Worm (Caenorhabditis elegans) whole organism, L3 larva: ENCODE results near the gene T14B4.8.

ENCODE experiments used
- R02D3.7 ChIP-seq: fragments of 150-350 bp; optimal IDR thresholded peaks from 2 replicates; lab custom pipeline; 2014; ENCODE audit warnings: missing biosample characterization, missing genetic modification characterization
- ZK546.5 ChIP-seq: sonication (generic microtip); optimal IDR thresholded peaks from 2 replicates; lab custom pipeline; 2017; ENCODE audit warnings: missing biosample characterization, missing genetic modification characterization
- ama-1 ChIP-seq: fragments of 150-350 bp; optimal IDR thresholded peaks from 2 replicates; lab custom pipeline; 2018
- ceh-16 ChIP-seq: sonication (generic microtip); optimal IDR thresholded peaks from 2 replicates; lab custom pipeline; 2017; ENCODE audit warnings: missing biosample characterization, missing genetic modification characterization
- ceh-82 ChIP-seq: fragments of 150-350 bp; optimal IDR thresholded peaks from 2 replicates; lab custom pipeline; 2014; ENCODE audit warnings: missing biosample characterization, missing genetic modification characterization
- daf-12 ChIP-seq: fragments of 150-350 bp; optimal IDR thresholded peaks from 2 replicates; lab custom pipeline; 2014; ENCODE audit warnings: missing biosample characterization, missing genetic modification reagents, missing genetic modification characterization
- egl-27 ChIP-seq: sonication (generic microtip); optimal IDR thresholded peaks from 4 replicates; lab custom pipeline; 2017; ENCODE audit warnings: missing biosample characterization, missing genetic modification reagents, missing genetic modification characterization
- egl-5 ChIP-seq: fragments of 150-350 bp; optimal IDR thresholded peaks from 2 replicates; lab custom pipeline; 2017; ENCODE audit warnings: missing biosample characterization, missing genetic modification reagents, missing genetic modification characterization, inconsistent platforms
- elt-2 ChIP-seq: sonication (generic microtip); optimal IDR thresholded peaks from 2 replicates; lab custom pipeline; 2016; ENCODE audit warnings: missing genetic modification reagents, mild to moderate bottlenecking, missing genetic modification characterization, missing compliant biosample characterization
- elt-3 ChIP-seq, 3 experiments: fragments of 150-350 bp in 1 of 3; sonication (generic microtip) in 2 of 3; optimal IDR thresholded peaks; 2 replicates in 2 of 3; 4 replicates in 1 of 3; lab custom pipeline; 2014 to 2017; ENCODE audit warnings: missing biosample characterization in 3 of 3, missing genetic modification characterization in 3 of 3
- eor-1 ChIP-seq, 2 experiments: fragments of 150-350 bp; optimal IDR thresholded peaks; 2 replicates each; lab custom pipeline; 2014 to 2018; ENCODE audit warnings: missing biosample characterization in 2 of 2, missing genetic modification characterization in 2 of 2
- fkh-10 ChIP-seq: sonication (generic microtip); optimal IDR thresholded peaks from 2 replicates; lab custom pipeline; 2017; ENCODE audit warnings: missing biosample characterization, missing genetic modification reagents, missing genetic modification characterization
- fkh-2 ChIP-seq: fragments of 150-350 bp; optimal IDR thresholded peaks from 2 replicates; lab custom pipeline; 2014; ENCODE audit warnings: missing biosample characterization, missing genetic modification reagents, missing genetic modification characterization
- fos-1 ChIP-seq: fragments of 150-350 bp; optimal IDR thresholded peaks from 2 replicates; lab custom pipeline; 2014; ENCODE audit warnings: missing biosample characterization, missing genetic modification characterization
- hmg-11 ChIP-seq: sonication (generic microtip); optimal IDR thresholded peaks from 2 replicates; lab custom pipeline; 2016; ENCODE audit warnings: missing genetic modification characterization, missing compliant biosample characterization
- jun-1 ChIP-seq: fragments of 150-350 bp; optimal IDR thresholded peaks from 2 replicates; lab custom pipeline; 2014; ENCODE audit warnings: missing biosample characterization, missing genetic modification reagents, missing genetic modification characterization
- lin-39 ChIP-seq: fragments of 150-350 bp; optimal IDR thresholded peaks from 2 replicates; lab custom pipeline; 2018; ENCODE audit warnings: missing biosample characterization, missing genetic modification reagents, missing genetic modification characterization
- lsy-12 ChIP-seq: sonication (generic microtip); optimal IDR thresholded peaks from 2 replicates; lab custom pipeline; 2016; ENCODE audit warnings: mild to moderate bottlenecking, missing genetic modification characterization, missing compliant biosample characterization
- mdl-1 ChIP-seq: fragments of 150-350 bp; optimal IDR thresholded peaks from 2 replicates; lab custom pipeline; 2014; ENCODE audit warnings: missing biosample characterization, missing genetic modification characterization
- nfya-1 ChIP-seq: sonication (generic microtip); optimal IDR thresholded peaks from 2 replicates; lab custom pipeline; 2017; ENCODE audit warnings: missing genetic modification characterization, mild to moderate bottlenecking, missing compliant biosample characterization, antibody characterized with exemption, moderate library complexity; ENCODE audit not compliant: insufficient read depth
- nhr-11 ChIP-seq: fragments of 150-350 bp; optimal IDR thresholded peaks from 2 replicates; lab custom pipeline; 2014; ENCODE audit warnings: missing biosample characterization, missing genetic modification characterization
- nhr-237 ChIP-seq: fragments of 150-350 bp; optimal IDR thresholded peaks from 2 replicates; lab custom pipeline; 2014; ENCODE audit warnings: missing biosample characterization, missing genetic modification characterization
- nhr-25 ChIP-seq: sonication (generic microtip); optimal IDR thresholded peaks from 2 replicates; lab custom pipeline; 2017; ENCODE audit warnings: missing biosample characterization, missing genetic modification characterization
- nhr-67 ChIP-seq: fragments of 150-350 bp; optimal IDR thresholded peaks from 2 replicates; lab custom pipeline; 2014; ENCODE audit warnings: missing biosample characterization, missing genetic modification characterization
- nhr-76 ChIP-seq: fragments of 150-350 bp; sonication (generic microtip); optimal IDR thresholded peaks from 5 replicates; lab custom pipeline; 2014; ENCODE audit warnings: missing biosample characterization, missing genetic modification characterization
- nhr-77 ChIP-seq: fragments of 150-350 bp; optimal IDR thresholded peaks from 2 replicates; lab custom pipeline; 2014; ENCODE audit warnings: missing biosample characterization, missing genetic modification characterization
- pqm-1 ChIP-seq: fragments of 150-350 bp; optimal IDR thresholded peaks from 2 replicates; lab custom pipeline; 2017; ENCODE audit warnings: missing biosample characterization, missing genetic modification characterization, inconsistent platforms
- sea-2 ChIP-seq: fragments of 150-350 bp; sonication (generic microtip); optimal IDR thresholded peaks from 4 replicates; lab custom pipeline; 2014; ENCODE audit warnings: missing biosample characterization, missing genetic modification reagents, missing genetic modification characterization
- skn-1 ChIP-seq: fragments of 150-350 bp; optimal IDR thresholded peaks from 2 replicates; lab custom pipeline; 2014; ENCODE audit warnings: missing biosample characterization, missing genetic modification characterization
- snpc-4 ChIP-seq: fragments of 150-350 bp; optimal IDR thresholded peaks from 2 replicates; lab custom pipeline; 2014; ENCODE audit warnings: missing biosample characterization, missing genetic modification characterization
- tbx-2 ChIP-seq: sonication (generic microtip); optimal IDR thresholded peaks from 2 replicates; lab custom pipeline; 2016; ENCODE audit warnings: mild to moderate bottlenecking, missing genetic modification characterization, missing compliant biosample characterization
- unc-39 ChIP-seq: sonication (generic microtip); optimal IDR thresholded peaks from 4 replicates; lab custom pipeline; 2017; ENCODE audit warnings: missing biosample characterization, missing genetic modification characterization
- ztf-11 ChIP-seq: fragments of 150-350 bp; optimal IDR thresholded peaks from 2 replicates; lab custom pipeline; 2014; ENCODE audit warnings: missing biosample characterization, missing genetic modification characterization
- ztf-4 ChIP-seq: fragments of 150-350 bp; optimal IDR thresholded peaks from 2 replicates; lab custom pipeline; 2014; ENCODE audit warnings: missing biosample characterization, missing genetic modification characterization

The T14B4.8 gene

DNA sequence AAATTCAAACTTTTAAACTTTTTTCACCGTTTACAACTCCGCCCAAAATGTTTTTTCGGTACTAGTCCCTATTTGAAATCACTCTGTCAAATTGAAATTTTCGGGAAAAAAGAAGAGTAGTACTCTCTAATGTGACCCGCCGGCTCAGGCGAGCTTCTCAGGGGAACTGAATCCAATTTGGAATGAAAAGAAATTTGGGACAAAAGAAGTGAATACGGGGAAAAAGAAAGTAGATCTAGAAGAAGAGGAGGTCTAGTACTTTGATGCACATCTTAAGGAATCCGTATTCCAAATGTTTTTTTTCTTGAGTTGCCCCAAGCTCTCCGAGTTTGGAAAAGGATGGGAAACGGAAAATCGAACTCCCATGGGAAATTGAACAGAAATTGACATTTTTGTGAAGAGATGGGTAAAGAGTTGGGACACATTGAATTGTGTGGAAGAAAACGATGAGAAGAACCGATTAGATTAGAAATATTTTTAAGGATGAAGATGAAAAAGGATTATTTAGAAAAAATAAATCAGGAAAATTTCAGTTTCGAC, 22.6 kb downstream of the T14B4.8 start:
- TF ChIP-seq fkh-10 (GFP tag; lab: Kevin White, UChicago) (peak; percentile 44), lin-39 (tag; lab: Kevin White, UChicago) (no peak)
- TF ChIP-seq, all 47 proteins: peak for 1

DNA sequence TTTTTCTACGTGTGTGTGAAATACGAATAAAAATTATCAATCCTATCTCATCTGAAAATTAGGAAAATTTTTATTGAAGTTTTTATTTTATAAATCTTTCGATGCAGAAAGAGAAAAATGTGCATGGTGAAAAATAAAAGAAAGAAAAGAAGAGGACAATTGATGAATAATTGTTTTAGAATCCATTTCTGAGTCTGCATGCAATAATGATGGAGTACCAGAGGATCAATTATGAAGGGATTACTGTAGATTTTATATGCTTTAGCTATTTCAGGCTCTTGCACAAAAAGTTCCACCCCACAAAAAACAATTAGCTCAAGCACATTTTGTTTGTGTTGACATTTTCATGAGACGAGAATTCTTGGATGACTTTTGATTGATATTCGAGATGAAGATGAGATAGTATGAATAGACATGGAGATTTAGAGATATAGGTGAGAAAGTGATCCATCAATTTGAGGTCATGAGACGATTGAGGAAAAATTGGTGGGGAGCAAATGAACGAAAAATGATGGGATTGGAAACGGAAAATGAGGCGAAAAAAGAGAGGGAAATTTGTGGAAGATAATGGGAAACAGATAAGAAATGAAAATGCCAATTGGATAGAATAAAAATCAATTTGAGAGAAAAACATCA, 23.5 kb downstream of the T14B4.8 start, which contains the start of gene rpy-1:
Gene rpy-1 (minus strand): TSS at position 51 of the 636 bp plus-strand sequence.
- no peak for TF ChIP-seq R02D3.7 (tag; lab: Kevin White, UChicago)
- peak; percentile 0 for TF ChIP-seq nfya-1 (tag; lab: Kevin White, UChicago)
- no peak for TF ChIP-seq pqm-1 (tag; lab: Kevin White, UChicago)
- no peak for TF ChIP-seq nhr-237 (tag; lab: Kevin White, UChicago)
- TF ChIP-seq lin-39 (tag; lab: Kevin White, UChicago), result peak; percentile 46
- no peak for TF ChIP-seq nhr-25
- TF ChIP-seq egl-5 (tag; lab: Kevin White, UChicago), result peak; percentile 32
- no peak for TF ChIP-seq nhr-67
- TF ChIP-seq snpc-4 (tag; lab: Kevin White, UChicago), result no peak

DNA sequence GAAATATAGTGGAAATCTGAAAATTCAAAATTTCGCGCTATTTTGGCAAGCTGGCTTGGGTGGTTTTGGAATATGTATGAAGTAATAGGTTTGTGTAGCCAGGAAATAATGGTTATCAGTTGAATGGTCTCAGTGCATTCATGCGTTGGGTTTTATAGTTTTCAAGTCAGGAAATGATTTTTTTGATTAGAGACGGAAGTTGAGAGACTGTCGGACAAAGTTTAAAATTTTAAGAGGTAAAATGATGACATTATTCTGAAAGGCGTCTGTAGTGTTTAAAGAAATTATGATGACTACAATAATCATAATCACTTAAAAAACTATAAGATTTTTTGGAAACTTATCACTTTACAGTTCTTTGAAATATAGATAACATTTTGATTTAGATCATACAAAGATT, 27.7 kb downstream of the T14B4.8 start, which contains the start of gene C18H9.6:
Gene C18H9.6 (minus strand): TSS at position 129 of the 400 bp plus-strand sequence.
- no peak for TF ChIP-seq unc-39
- TF ChIP-seq elt-2 (tag; lab: Kevin White, UChicago), result peak; percentile 93
- TF ChIP-seq fkh-10 (GFP tag; lab: Kevin White, UChicago), result no peak
- no peak for TF ChIP-seq ceh-16 (tag; lab: Kevin White, UChicago)
- TF ChIP-seq tbx-2 (tag; lab: Kevin White, UChicago), result no peak
- no peak for TF ChIP-seq nhr-67
- peak; percentile 9 for TF ChIP-seq jun-1 (tag; lab: Kevin White, UChicago)
- no peak for TF ChIP-seq nhr-77
- TF ChIP-seq pqm-1 (tag; lab: Kevin White, UChicago), result peak; percentile 85
- TF ChIP-seq ama-1 (lab: Kevin White, UChicago), result no peak
- no peak for TF ChIP-seq elt-3 (tag; optimal IDR thresholded peaks at IDR 0.05; lab: Kevin White, UChicago)
- no peak for TF ChIP-seq egl-27
- TF ChIP-seq fos-1 (tag; lab: Kevin White, UChicago), result no peak
- no peak for TF ChIP-seq snpc-4 (tag; lab: Kevin White, UChicago)
- TF ChIP-seq sea-2 (GFP tag; lab: Kevin White, UChicago), result no peak
- no peak for TF ChIP-seq mdl-1 (tag; lab: Kevin White, UChicago)
- no peak for TF ChIP-seq ztf-4 (tag; lab: Kevin White, UChicago)
- TF ChIP-seq eor-1 (tag; optimal IDR thresholded peaks at IDR 0.05; lab: Kevin White, UChicago), result no peak
- TF ChIP-seq fkh-2 (tag; lab: Kevin White, UChicago), result no peak
- TF ChIP-seq skn-1 (tag; lab: Kevin White, UChicago), result peak; percentile 77
- no peak for TF ChIP-seq daf-12 (tag; lab: Kevin White, UChicago)

DNA sequence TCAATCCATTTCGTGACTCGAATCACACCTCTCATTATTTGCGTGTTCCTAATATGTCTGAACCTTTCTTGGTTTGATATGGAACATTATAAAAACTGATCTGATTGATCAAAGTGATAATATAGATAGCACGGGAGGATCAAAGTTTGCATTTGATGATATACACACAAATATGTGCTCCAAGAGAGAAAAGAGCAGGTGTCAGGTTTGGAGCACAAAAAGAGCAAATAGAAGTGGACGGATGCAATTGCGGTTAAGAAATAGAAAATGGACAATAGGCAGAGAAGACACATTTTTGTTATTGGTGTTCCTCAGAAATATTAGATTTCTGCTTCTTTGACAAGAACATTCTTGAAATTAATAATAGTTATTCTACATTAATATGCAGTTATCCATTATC, 30.4 kb downstream of the T14B4.8 start, which contains the start of gene C18H9.1:
Gene C18H9.1 (plus strand): TSS at position 301 of the 400 bp plus-strand sequence.
- TF ChIP-seq nfya-1 (tag; lab: Kevin White, UChicago) (no peak), unc-39 (no peak)

DNA sequence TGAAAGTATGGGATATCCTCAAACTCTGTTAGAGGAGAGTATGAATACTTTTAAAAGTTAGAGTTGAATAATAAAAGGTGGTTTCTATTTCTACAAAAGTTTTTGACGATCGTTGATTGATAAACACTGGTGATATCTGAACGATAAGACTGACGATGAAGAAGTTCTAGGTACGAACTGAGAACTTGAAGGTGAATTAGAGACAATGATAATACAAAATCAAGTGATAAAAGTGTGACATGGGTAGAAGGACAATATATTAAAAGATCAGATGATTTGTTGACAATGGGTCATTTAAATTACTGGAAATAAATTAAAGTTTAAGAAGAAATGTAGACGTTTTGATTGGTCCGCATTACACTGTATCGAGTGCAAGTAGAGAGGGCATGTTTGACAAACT, 33.8 kb downstream of the T14B4.8 start, which contains the start of gene C18H9.5:
Gene C18H9.5 (minus strand): TSS at position 179 of the 400 bp plus-strand sequence.
- TF ChIP-seq eor-1 (tag; optimal IDR thresholded peaks at IDR 0.05; lab: Kevin White, UChicago) (no peak), ceh-82 (tag; lab: Kevin White, UChicago) (no peak), sea-2 (GFP tag; lab: Kevin White, UChicago) (no peak), egl-27 (no peak), ZK546.5 (tag; lab: Kevin White, UChicago) (no peak)

DNA sequence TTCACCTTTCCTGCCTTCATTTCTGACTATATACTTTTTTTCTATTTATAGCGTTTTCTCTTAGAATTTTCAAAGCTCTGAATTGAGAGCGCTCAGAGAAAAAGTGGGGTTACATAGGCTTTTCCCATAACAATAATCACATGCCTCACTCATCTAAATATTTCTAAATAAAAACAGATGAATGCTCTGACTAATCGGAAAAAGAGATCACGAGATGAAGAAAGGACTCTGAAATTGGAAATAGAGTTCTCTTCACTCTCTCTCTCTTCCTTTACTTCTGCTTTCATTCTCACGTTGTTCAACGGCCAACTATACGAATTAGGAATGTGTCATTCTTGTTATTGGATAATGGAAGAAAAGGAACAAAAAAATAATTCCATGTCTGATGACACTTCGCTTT, 40.1 kb downstream of the T14B4.8 start:
- TF ChIP-seq elt-2 (tag; lab: Kevin White, UChicago) (no peak), nhr-11 (tag; lab: Kevin White, UChicago) (peak; percentile 63), lsy-12 (tag; lab: Kevin White, UChicago) (no peak), ceh-16 (tag; lab: Kevin White, UChicago) (no peak), ztf-11 (no peak), nhr-76 (tag; lab: Kevin White, UChicago) (no peak), nhr-237 (tag; lab: Kevin White, UChicago) (no peak), hmg-11 (tag; lab: Kevin White, UChicago) (no peak)
